Worm (Caenorhabditis elegans): ENCODE measurements around the gene Y75B8A.25.

The Y75B8A.25 gene

ce11 chrIII:12317492-12317891, 43.7 kb downstream of the Y75B8A.25 start:
- TF ChIP-seq tbx-8 (GFP tag; optimal IDR thresholded peaks at IDR 0.05) (no peak), zip-8 (tag; optimal IDR thresholded peaks at IDR 0.05) (no peak), ceh-83 (GFP tag; optimal IDR thresholded peaks at IDR 0.05) (no peak)

- TF ChIP-seq snpc-4 (tag; optimal IDR thresholded peaks at IDR 0.05) (no peak), lin-32 (GFP tag; optimal IDR thresholded peaks at IDR 0.05) (no peak), tbx-8 (GFP tag; optimal IDR thresholded peaks at IDR 0.05) (no peak), unc-120 (tag; optimal IDR thresholded peaks at IDR 0.05; ENCODE audit: poor library complexity, severe bottlenecking) (no peak)
Measured at ce11 chrIII:12318794-12319193, 45.0 kb downstream of the Y75B8A.25 start, which contains the start of gene Y75B8A.28. Gene Y75B8A.28 (plus strand): TSS chrIII:12319089.

- TF ChIP-seq sptf-1 (tag; optimal IDR thresholded peaks at IDR 0.05): no peak
- no peak for TF ChIP-seq ceh-43 (GFP tag; optimal IDR thresholded peaks at IDR 0.05)
- TF ChIP-seq nhr-237 (tag; optimal IDR thresholded peaks at IDR 0.05): no peak
- no peak for TF ChIP-seq lin-13 (tag; optimal IDR thresholded peaks at IDR 0.05)
- TF ChIP-seq nhr-12 (tag; optimal IDR thresholded peaks at IDR 0.05): no peak
- TF ChIP-seq blmp-1 (tag; optimal IDR thresholded peaks at IDR 0.05): no peak
- TF ChIP-seq unc-39 (tag; optimal IDR thresholded peaks at IDR 0.05): no peak
- TF ChIP-seq elt-1 (tag; optimal IDR thresholded peaks at IDR 0.05; ENCODE audit: borderline replicate concordance, insufficient read depth): no peak
- TF ChIP-seq elt-3 (tag; optimal IDR thresholded peaks at IDR 0.05): no peak
- TF ChIP-seq M03D4.4 (tag; optimal IDR thresholded peaks at IDR 0.05): no peak
- TF ChIP-seq lsy-2 (tag; optimal IDR thresholded peaks at IDR 0.05): no peak
Measured at ce11 chrIII:12325284-12325683, 51.4 kb downstream of the Y75B8A.25 start.

- TF ChIP-seq cnd-1 (tag; optimal IDR thresholded peaks at IDR 0.05): no peak
- TF ChIP-seq nhr-12 (tag; optimal IDR thresholded peaks at IDR 0.05): no peak
- no peak for TF ChIP-seq mls-2 (tag; optimal IDR thresholded peaks at IDR 0.05)
- no peak for TF ChIP-seq elt-3 (tag; optimal IDR thresholded peaks at IDR 0.05)
- no peak for TF ChIP-seq unc-39 (tag; optimal IDR thresholded peaks at IDR 0.05)
- TF ChIP-seq pha-4 (tag; optimal IDR thresholded peaks at IDR 0.05): no peak
- TF ChIP-seq M03D4.4 (tag; optimal IDR thresholded peaks at IDR 0.05): no peak
- no peak for TF ChIP-seq ztf-11 (tag; optimal IDR thresholded peaks at IDR 0.05)
- no peak for TF ChIP-seq mep-1 (tag; optimal IDR thresholded peaks at IDR 0.05)
- TF ChIP-seq blmp-1 (tag; optimal IDR thresholded peaks at IDR 0.05): no peak
- no peak for TF ChIP-seq sptf-1 (tag; optimal IDR thresholded peaks at IDR 0.05)
- no peak for TF ChIP-seq lin-32 (GFP tag; optimal IDR thresholded peaks at IDR 0.05)
- TF ChIP-seq ces-1 (GFP tag; optimal IDR thresholded peaks at IDR 0.05): no peak
- TF ChIP-seq bed-3 (GFP tag; optimal IDR thresholded peaks at IDR 0.05): no peak
- no peak for TF ChIP-seq nhr-2 (tag; optimal IDR thresholded peaks at IDR 0.05)
- TF ChIP-seq snpc-4 (tag; optimal IDR thresholded peaks at IDR 0.05): no peak
Measured at ce11 chrIII:12327528-12327997, 53.7 kb downstream of the Y75B8A.25 start, which contains the start of the genes zip-12 and Y75B8A.63. Gene zip-12 (plus strand): TSS chrIII:12327914. Gene Y75B8A.63 (plus strand): TSS chrIII:12327947.

- TF ChIP-seq blmp-1 (tag; optimal IDR thresholded peaks at IDR 0.05) (no peak), unc-62 (GFP tag; optimal IDR thresholded peaks at IDR 0.05) (no peak), bed-3 (GFP tag; optimal IDR thresholded peaks at IDR 0.05) (no peak), flh-1 (GFP tag; optimal IDR thresholded peaks at IDR 0.05) (no peak), lin-32 (GFP tag; optimal IDR thresholded peaks at IDR 0.05) (no peak), nhr-12 (tag; optimal IDR thresholded peaks at IDR 0.05) (no peak), snpc-4 (tag; optimal IDR thresholded peaks at IDR 0.05) (no peak), tbx-8 (GFP tag; optimal IDR thresholded peaks at IDR 0.05) (no peak)
Measured at ce11 chrIII:12331300-12331699, 57.5 kb downstream of the Y75B8A.25 start.

Data from whole organism, mixed stage, embryonic.